Fruit fly (Drosophila melanogaster): Measurements from ENCODE around the gene SrpRbeta.

DNA sequence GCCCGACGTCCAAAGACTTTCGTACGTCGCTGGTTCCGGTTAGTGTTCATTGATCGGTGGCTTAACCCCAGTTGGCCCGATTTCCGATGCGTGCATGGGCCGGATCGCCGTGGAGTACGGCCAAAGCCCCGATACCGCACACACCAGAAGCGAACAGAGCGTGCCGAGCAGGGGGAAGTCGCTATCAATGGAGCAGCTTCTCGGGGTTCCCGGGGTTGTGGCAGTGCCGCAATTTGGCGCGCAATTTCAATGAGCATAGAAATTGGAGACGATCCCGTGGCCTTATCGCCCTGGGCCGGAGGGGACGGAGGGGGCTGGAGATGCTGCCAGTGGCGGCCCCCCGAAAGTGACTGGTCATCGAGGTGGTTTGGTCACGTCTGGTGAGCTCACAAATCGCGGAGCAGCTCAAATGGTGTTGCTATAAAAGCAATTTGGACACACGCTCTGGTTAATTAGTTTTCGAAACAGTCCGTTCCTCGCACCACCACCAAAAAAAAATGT is 11.5 kb upstream of the SrpRbeta start, which contains the start of gene Cp16:
- TF ChIP-seq br (GFP tag; optimal IDR thresholded peaks at IDR 0.05) = no peak
- TF ChIP-seq tai (GFP tag; optimal IDR thresholded peaks at IDR 0.05) = no peak
- TF ChIP-seq HLH106 (tag; optimal IDR thresholded peaks at IDR 0.05) = no peak
- no peak for TF ChIP-seq N (GFP tag; optimal IDR thresholded peaks at IDR 0.05)
- TF ChIP-seq Rel (GFP tag; optimal IDR thresholded peaks at IDR 0.05) = no peak
- TF ChIP-seq Rel (tag; optimal IDR thresholded peaks at IDR 0.05) = no peak
- no peak for TF ChIP-seq dsf (GFP tag; optimal IDR thresholded peaks at IDR 0.05; ENCODE audit: borderline replicate concordance)
- no peak for TF ChIP-seq CrebA (GFP tag; optimal IDR thresholded peaks at IDR 0.05; ENCODE audit: borderline replicate concordance)
- no peak for TF ChIP-seq psq (GFP tag; optimal IDR thresholded peaks at IDR 0.05)
